Worm (Caenorhabditis elegans) whole organism, young adult: ENCODE measurements around the gene C47E12.9.

ENCODE experiments used
- let-607 ChIP-seq, 2 experiments: fragments of 200-800 bp in 1 of 2; sonication (Bioruptor generic) in 1 of 2; sonication (generic microtip) in 1 of 2; optimal IDR thresholded peaks; 2 replicates each; lab custom pipeline; 2016 to 2018; ENCODE audit warnings: mild to moderate bottlenecking in 2 of 2, missing compliant biosample characterization in 2 of 2, missing genetic modification characterization in 2 of 2, moderate library complexity in 2 of 2, missing genotype in 1 of 2
- lin-40 ChIP-seq: sonication (generic microtip); optimal IDR thresholded peaks from 2 replicates; lab custom pipeline; 2016; ENCODE audit warnings: missing genetic modification characterization, mild to moderate bottlenecking, missing compliant biosample characterization, missing genotype, missing genetic modification reagents
- ztf-18 ChIP-seq: sonication (generic microtip); optimal IDR thresholded peaks from 2 replicates; lab custom pipeline; 2016; ENCODE audit warnings: missing genotype, mild to moderate bottlenecking, missing genetic modification characterization, missing compliant biosample characterization

ce11 chrIV:9932055-9932454 is 42.4 kb upstream of the C47E12.9 start, which contains the start of the genes trmt-10A and F25H8.2:
- TF ChIP-seq lin-40 (tag; lab: Kevin White, UChicago) (no peak), ztf-18 (no peak), let-607 (tag; optimal IDR thresholded peaks at IDR 0.05; lab: Kevin White, UChicago) (no peak)
